Worm (Caenorhabditis elegans): ENCODE data around the gene meg-1.

Gene meg-1

ce11 chrX:13969257-13969968 is 40.0 kb upstream of the meg-1 start:
- TF ChIP-seq sma-3 (GFP tag; optimal IDR thresholded peaks at IDR 0.05) (peak; percentile 29), peb-1 (tag; optimal IDR thresholded peaks at IDR 0.05) (no peak), fos-1 (tag; optimal IDR thresholded peaks at IDR 0.05) (peak; percentile 88), C34F6.9 (tag; optimal IDR thresholded peaks at IDR 0.05) (peak; percentile 89), nhr-77 (tag; optimal IDR thresholded peaks at IDR 0.05) (no peak), unc-55 (GFP tag; optimal IDR thresholded peaks at IDR 0.05) (peak; percentile 79), nhr-6 (tag; optimal IDR thresholded peaks at IDR 0.05) (peak; percentile 84), blmp-1 (tag; optimal IDR thresholded peaks at IDR 0.05; ENCODE audit: insufficient read depth) (peak; percentile 32), nhr-21 (tag; optimal IDR thresholded peaks at IDR 0.05) (peak; percentile 54), nhr-23 (tag; optimal IDR thresholded peaks at IDR 0.05) (no peak), skn-1 (tag; optimal IDR thresholded peaks at IDR 0.05) (peak; percentile 55), lsy-2 (tag; optimal IDR thresholded peaks at IDR 0.05) (peak; percentile 27 to 82), gmeb-1 (tag; optimal IDR thresholded peaks at IDR 0.05) (peak; percentile 59), lin-13 (GFP tag; optimal IDR thresholded peaks at IDR 0.05) (peak; percentile 73), ama-1 (optimal IDR thresholded peaks at IDR 0.05) (no peak), ceh-16 (tag; optimal IDR thresholded peaks at IDR 0.05) (no peak), sem-4 (tag; optimal IDR thresholded peaks at IDR 0.05) (peak; percentile 85), Y55F3AM.14 (GFP tag; optimal IDR thresholded peaks at IDR 0.05) (peak; percentile 75), mdl-1 (tag; optimal IDR thresholded peaks at IDR 0.05) (peak; percentile 10 to 82), nhr-12 (tag; optimal IDR thresholded peaks at IDR 0.05) (no peak), unc-39 (tag; optimal IDR thresholded peaks at IDR 0.05) (peak; percentile 18), mbf-1 (tag; optimal IDR thresholded peaks at IDR 0.05) (no peak), lin-11 (tag; optimal IDR thresholded peaks at IDR 0.05) (peak; percentile 49), R02D3.7 (tag; optimal IDR thresholded peaks at IDR 0.05) (no peak), mab-5 (tag; optimal IDR thresholded peaks at IDR 0.05) (no peak), F13H6.1 (tag; optimal IDR thresholded peaks at IDR 0.05) (peak; percentile 93), egl-27 (tag; optimal IDR thresholded peaks at IDR 0.05) (peak; percentile 78), sma-9 (GFP tag; optimal IDR thresholded peaks at IDR 0.05) (peak; percentile 86), sma-9 (tag; optimal IDR thresholded peaks at IDR 0.05) (no peak), ztf-4 (tag; optimal IDR thresholded peaks at IDR 0.05) (peak; percentile 59), zag-1 (tag; optimal IDR thresholded peaks at IDR 0.05) (peak; percentile 76), dmd-4 (tag; optimal IDR thresholded peaks at IDR 0.05) (no peak), crh-2 (tag; optimal IDR thresholded peaks at IDR 0.05) (peak; percentile 88), nhr-129 (tag; optimal IDR thresholded peaks at IDR 0.05) (peak; percentile 94), ceh-82 (tag; optimal IDR thresholded peaks at IDR 0.05) (no peak), snpc-4 (tag; optimal IDR thresholded peaks at IDR 0.05) (peak; percentile 44)

ce11 chrX:13968292-13968691 is 38.9 kb upstream of the meg-1 start, which contains the start of gene pqn-39:
pqn-39 (minus strand) TSS chrX:13968676.
- TF ChIP-seq skn-1 (tag; optimal IDR thresholded peaks at IDR 0.05): no peak
- no peak for TF ChIP-seq sem-4 (tag; optimal IDR thresholded peaks at IDR 0.05)
- no peak for TF ChIP-seq elt-3 (tag; optimal IDR thresholded peaks at IDR 0.05)
- no peak for TF ChIP-seq snpc-4 (tag; optimal IDR thresholded peaks at IDR 0.05)
- TF ChIP-seq fos-1 (tag; optimal IDR thresholded peaks at IDR 0.05): no peak
- no peak for TF ChIP-seq lin-39 (tag; optimal IDR thresholded peaks at IDR 0.05)
- no peak for TF ChIP-seq nhr-10 (tag; optimal IDR thresholded peaks at IDR 0.05)
- TF ChIP-seq sma-3 (GFP tag; optimal IDR thresholded peaks at IDR 0.05): no peak
- no peak for TF ChIP-seq C34F6.9 (tag; optimal IDR thresholded peaks at IDR 0.05)
- no peak for TF ChIP-seq nhr-129 (tag; optimal IDR thresholded peaks at IDR 0.05)
- TF ChIP-seq nhr-21 (tag; optimal IDR thresholded peaks at IDR 0.05): no peak
- no peak for TF ChIP-seq R02D3.7 (tag; optimal IDR thresholded peaks at IDR 0.05)
- TF ChIP-seq ztf-4 (tag; optimal IDR thresholded peaks at IDR 0.05): no peak

- TF ChIP-seq sma-3 (GFP tag; optimal IDR thresholded peaks at IDR 0.05): no peak
Observed at ce11 chrX:13963203-13963602, 33.8 kb upstream of the meg-1 start, which contains the start of gene F48F7.3. F48F7.3 (plus strand) TSS chrX:13963503.
